Worm (Caenorhabditis elegans): Measurements from ENCODE around the gene uba-1.
A peak's percentile ranks its signal among the peaks of the same experiment; 100 is the strongest.

uba-1 gene

ce11 chrIV:9998487-9999218 is 3.9 kb upstream of the uba-1 start, which contains the start of gene pyp-1 (continued):
- TF ChIP-seq ZK337.2 (GFP tag; IDR thresholded peaks at IDR 0.05) = no peak
- TF ChIP-seq Y105C5A.15 (GFP tag; IDR thresholded peaks at IDR 0.05) = no peak
- no peak for TF ChIP-seq egl-27 (tag; optimal IDR thresholded peaks at IDR 0.05)
- no peak for TF ChIP-seq ceh-82 (tag; optimal IDR thresholded peaks at IDR 0.05)
- no peak for TF ChIP-seq aly-2 (tag; optimal IDR thresholded peaks at IDR 0.05)
- no peak for TF ChIP-seq zag-1 (tag; optimal IDR thresholded peaks at IDR 0.05)
- TF ChIP-seq unc-39 (tag; optimal IDR thresholded peaks at IDR 0.05) = no peak
- no peak for TF ChIP-seq ceh-62 (tag; optimal IDR thresholded peaks at IDR 0.05)
- TF ChIP-seq lin-38 (GFP tag; IDR thresholded peaks at IDR 0.05) = peak; percentile 42
- no peak for TF ChIP-seq dmd-9 (GFP tag; IDR thresholded peaks at IDR 0.05)
- TF ChIP-seq duxl-1 (tag; optimal IDR thresholded peaks at IDR 0.05; ENCODE audit: poor library complexity) = no peak
- no peak for TF ChIP-seq D1046.2 (GFP tag; IDR thresholded peaks at IDR 0.05)
- TF ChIP-seq dve-1 (tag; optimal IDR thresholded peaks at IDR 0.05; ENCODE audit: insufficient read depth) = peak; percentile 74
- TF ChIP-seq mdl-1 (tag; optimal IDR thresholded peaks at IDR 0.05) = peak in 1 of 2 experiments; percentile 32

- no peak for TF ChIP-seq ces-1 (GFP tag; optimal IDR thresholded peaks at IDR 0.05)
- TF ChIP-seq Y5F2A.4 (GFP tag; optimal IDR thresholded peaks at IDR 0.05) = no peak
- TF ChIP-seq F44E2.7 (GFP tag; IDR thresholded peaks at IDR 0.05) = no peak
- TF ChIP-seq nhr-42 (GFP tag; IDR thresholded peaks at IDR 0.05) = no peak
- TF ChIP-seq dve-1 (tag; optimal IDR thresholded peaks at IDR 0.05; ENCODE audit: insufficient read depth) = peak; percentile 13
- no peak for TF ChIP-seq set-16 (GFP tag; IDR thresholded peaks at IDR 0.05)
- peak; percentile 36 for TF ChIP-seq lin-38 (GFP tag; IDR thresholded peaks at IDR 0.05)
- no peak for TF ChIP-seq tag-97 (GFP tag; IDR thresholded peaks at IDR 0.05)
- no peak for TF ChIP-seq Y75B8A.6 (GFP tag; IDR thresholded peaks at IDR 0.05)
- TF ChIP-seq aly-2 (tag; optimal IDR thresholded peaks at IDR 0.05) = no peak
- peak; percentile 31 for TF ChIP-seq T20F7.1 (GFP tag; optimal IDR thresholded peaks at IDR 0.05)
- peak in 1 of 2 experiments; percentile 6 for TF ChIP-seq unc-62 (GFP tag; optimal IDR thresholded peaks at IDR 0.05 in 1 of 2)
- TF ChIP-seq unc-62 (tag; optimal IDR thresholded peaks at IDR 0.05) = no peak
- no peak for TF ChIP-seq zip-2 (tag; optimal IDR thresholded peaks at IDR 0.05)
- peak; percentile 26 for TF ChIP-seq hlh-11 (tag; optimal IDR thresholded peaks at IDR 0.05)
- TF ChIP-seq nhr-6 (tag; optimal IDR thresholded peaks at IDR 0.05) = peak; percentile 35
- no peak for TF ChIP-seq ztf-7 (tag; optimal IDR thresholded peaks at IDR 0.05)
- TF ChIP-seq lin-13 (GFP tag; optimal IDR thresholded peaks at IDR 0.05) = peak; percentile 22
- TF ChIP-seq hlh-30 (tag; optimal IDR thresholded peaks at IDR 0.05; ENCODE audit: insufficient read depth) = no peak
- TF ChIP-seq snpc-1.2 (GFP tag; IDR thresholded peaks at IDR 0.05) = 0 out of 2 replicates have a peak, but pooled peaks have one; percentile 28
- TF ChIP-seq nhr-28 (tag; optimal IDR thresholded peaks at IDR 0.05) = peak; percentile 67
- TF ChIP-seq php-3 (GFP tag; IDR thresholded peaks at IDR 0.05) = no peak
- 0 out of 2 replicates have a peak, but pooled peaks have one; percentile 6 for TF ChIP-seq nhr-41 (GFP tag; IDR thresholded peaks at IDR 0.05)
- no peak for TF ChIP-seq spr-3 (GFP tag; optimal IDR thresholded peaks at IDR 0.05)
- TF ChIP-seq saeg-2 (GFP tag; IDR thresholded peaks at IDR 0.05) = 0 out of 2 replicates have a peak, but pooled peaks have one; percentile 5
- peak; percentile 88 for TF ChIP-seq aha-1 (tag)
- no peak for TF ChIP-seq cey-2 (tag; optimal IDR thresholded peaks at IDR 0.05; ENCODE audit: borderline replicate concordance, insufficient read depth)
- TF ChIP-seq T26A8.4 (GFP tag; IDR thresholded peaks at IDR 0.05) = no peak
- TF ChIP-seq unc-39 (tag; optimal IDR thresholded peaks at IDR 0.05) = no peak
- TF ChIP-seq daf-16 (GFP tag; optimal IDR thresholded peaks at IDR 0.05) = no peak
- TF ChIP-seq daf-16 (tag; optimal IDR thresholded peaks at IDR 0.05) = peak; percentile 55
- no peak for TF ChIP-seq attf-4 (tag; optimal IDR thresholded peaks at IDR 0.05)
- TF ChIP-seq ceh-62 (tag; optimal IDR thresholded peaks at IDR 0.05) = no peak
Measured at ce11 chrIV:9993403-9994132, 1.2 kb downstream of the uba-1 start.
